Worm (Caenorhabditis elegans) whole organism, mixed stage, embryonic: Measurements from ENCODE around the gene srd-45.

Experiments used
- elt-1 ChIP-seq: sonication (generic microtip); optimal IDR thresholded peaks from 2 replicates; lab custom pipeline; 2017; ENCODE audit warnings: missing genetic modification characterization, mild to moderate bottlenecking, missing compliant biosample characterization, antibody characterized with exemption, moderate library complexity, borderline replicate concordance; ENCODE audit not compliant: insufficient read depth
- elt-3 ChIP-seq: fragments of 150-350 bp; optimal IDR thresholded peaks from 2 replicates; lab custom pipeline; 2014; ENCODE audit warnings: missing biosample characterization, missing genetic modification characterization
- hlh-1 ChIP-seq: fragments of 150-350 bp; optimal IDR thresholded peaks from 2 replicates; lab custom pipeline; 2014; ENCODE audit warnings: missing biosample characterization, missing genetic modification reagents, missing genetic modification characterization
- lsy-2 ChIP-seq: fragments of 150-350 bp; optimal IDR thresholded peaks from 2 replicates; lab custom pipeline; 2014; ENCODE audit warnings: missing biosample characterization, missing genetic modification characterization
- mep-1 ChIP-seq: fragments of 150-350 bp; optimal IDR thresholded peaks from 2 replicates; lab custom pipeline; 2017; ENCODE audit warnings: missing biosample characterization, missing genetic modification reagents, missing genetic modification characterization, inconsistent platforms
- nhr-237 ChIP-seq: fragments of 150-350 bp; optimal IDR thresholded peaks from 2 replicates; lab custom pipeline; 2014; ENCODE audit warnings: missing biosample characterization, missing genetic modification characterization
- nhr-28 ChIP-seq: fragments of 150-350 bp; optimal IDR thresholded peaks from 2 replicates; lab custom pipeline; 2014; ENCODE audit warnings: missing biosample characterization, missing genetic modification characterization
- pha-4 ChIP-seq: fragments of 150-350 bp; optimal IDR thresholded peaks from 2 replicates; lab custom pipeline; 2018; ENCODE audit warnings: missing biosample characterization, missing genetic modification reagents, missing genetic modification characterization
- snpc-4 ChIP-seq: fragments of 150-350 bp; optimal IDR thresholded peaks from 2 replicates; lab custom pipeline; 2014; ENCODE audit warnings: missing biosample characterization, missing genetic modification characterization
- sptf-1 ChIP-seq: sonication (generic microtip); optimal IDR thresholded peaks from 2 replicates; lab custom pipeline; 2017; ENCODE audit warnings: mild to moderate bottlenecking, missing genetic modification characterization, moderate library complexity, missing compliant biosample characterization
- unc-62 ChIP-seq: fragments of 150-350 bp; optimal IDR thresholded peaks from 2 replicates; lab custom pipeline; 2014; ENCODE audit warnings: missing biosample characterization, missing genetic modification reagents, missing genetic modification characterization

DNA sequence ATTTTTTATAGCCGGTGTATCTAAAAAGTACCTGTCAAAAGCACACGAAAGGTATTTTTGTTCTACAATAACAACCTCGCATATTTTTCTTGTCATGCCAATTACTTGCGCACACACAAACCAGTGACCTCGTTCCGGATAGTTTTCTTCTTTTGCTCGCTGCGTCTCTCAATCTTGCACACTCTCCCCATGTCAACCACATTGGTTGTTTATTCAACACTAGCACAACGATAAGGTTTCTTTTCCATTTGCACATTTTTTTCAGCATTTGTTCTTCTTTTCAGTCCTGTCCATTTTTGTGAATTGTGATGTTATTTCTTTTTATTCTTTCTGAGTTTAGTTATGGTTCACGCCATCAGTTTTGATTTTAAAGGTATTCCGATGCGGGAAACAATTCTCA, 21.4 kb downstream of the srd-45 start, which contains the start of gene F42F12.3:
- no peak for TF ChIP-seq elt-3 (tag; lab: Kevin White, UChicago)
- TF ChIP-seq sptf-1: no peak
- no peak for TF ChIP-seq nhr-28
- TF ChIP-seq unc-62: no peak
- no peak for TF ChIP-seq lsy-2
- TF ChIP-seq elt-1 (tag; lab: Kevin White, UChicago): no peak
- no peak for TF ChIP-seq hlh-1 (tag; lab: Kevin White, UChicago)
- TF ChIP-seq nhr-237 (tag; lab: Kevin White, UChicago): no peak
- TF ChIP-seq mep-1: no peak
- no peak for TF ChIP-seq snpc-4 (tag; lab: Kevin White, UChicago)
- TF ChIP-seq pha-4 (tag; lab: Kevin White, UChicago): peak; percentile 3
